Fruit fly (Drosophila melanogaster) whole organism, prepupa: ENCODE measurements around the gene Saysd1.

Source experiments
- Blimp-1 ChIP-seq: fragments of 200-800 bp; sonication (Bioruptor generic); optimal IDR thresholded peaks from 3 replicates; lab custom pipeline; 2017; ENCODE audit warnings: missing biosample characterization, missing genetic modification characterization, mild to moderate bottlenecking, moderate library complexity, missing genetic modification reagents
- CG10631 ChIP-seq: fragments of 200-800 bp; sonication (Bioruptor generic); optimal IDR thresholded peaks from 2 replicates; lab custom pipeline; 2016; ENCODE audit warnings: missing biosample characterization, missing genetic modification characterization
- CG10669 ChIP-seq: fragments of 200-800 bp; sonication (Bioruptor generic); optimal IDR thresholded peaks from 3 replicates; lab custom pipeline; 2018; ENCODE audit warnings: missing biosample characterization, mild to moderate bottlenecking, missing genetic modification characterization, moderate library complexity
- CG11294 ChIP-seq: fragments of 200-800 bp; sonication (Bioruptor generic); IDR thresholded peaks from 2 replicates; pipeline ENCODE4 v1.3.6; 2022; ENCODE audit warnings: missing biosample characterization, missing genetic modification characterization
- CG11762 ChIP-seq: fragments of 200-800 bp; sonication (Bioruptor generic); optimal IDR thresholded peaks from 3 replicates; lab custom pipeline; 2016; ENCODE audit warnings: missing biosample characterization, missing genetic modification characterization; ENCODE audit not compliant: insufficient read depth
- CG11902 ChIP-seq: fragments of 200-800 bp; sonication (Bioruptor generic); optimal IDR thresholded peaks from 3 replicates; lab custom pipeline; 2016; ENCODE audit warnings: missing biosample characterization, missing genetic modification characterization
- CG15336 ChIP-seq: fragments of 200-800 bp; sonication (Bioruptor generic); IDR thresholded peaks from 2 replicates; pipeline ENCODE4 v1.3.6; 2022; ENCODE audit warnings: missing biosample characterization, missing genetic modification characterization
- CG16779 ChIP-seq: fragments of 200-800 bp; sonication (Bioruptor generic); optimal IDR thresholded peaks from 3 replicates; lab custom pipeline; 2017; ENCODE audit warnings: missing biosample characterization, mild to moderate bottlenecking, missing genetic modification characterization
- CG31627 ChIP-seq: fragments of 200-800 bp; sonication (Bioruptor generic); optimal IDR thresholded peaks from 3 replicates; lab custom pipeline; 2016; ENCODE audit warnings: missing biosample characterization, missing genetic modification characterization
- CG32006 ChIP-seq: fragments of 200-800 bp; sonication (Bioruptor generic); optimal IDR thresholded peaks from 3 replicates; lab custom pipeline; 2017; ENCODE audit warnings: missing biosample characterization, mild to moderate bottlenecking, missing genetic modification characterization
- CG34406 ChIP-seq: fragments of 200-800 bp; sonication (Bioruptor generic); optimal IDR thresholded peaks from 3 replicates; lab custom pipeline; 2016; ENCODE audit warnings: missing biosample characterization, missing genetic modification characterization
- CG3919 ChIP-seq: fragments of 200-800 bp; sonication (Bioruptor generic); optimal IDR thresholded peaks from 3 replicates; lab custom pipeline; 2016; ENCODE audit warnings: missing biosample characterization, missing genetic modification characterization
- CG4318 ChIP-seq: fragments of 200-800 bp; sonication (Bioruptor generic); optimal IDR thresholded peaks from 3 replicates; lab custom pipeline; 2017; ENCODE audit warnings: missing biosample characterization, mild to moderate bottlenecking, missing genetic modification characterization
- CG6808 ChIP-seq: fragments of 200-800 bp; sonication (Bioruptor generic); optimal IDR thresholded peaks from 3 replicates; lab custom pipeline; 2017; ENCODE audit warnings: missing biosample characterization, missing genetic modification characterization, mild to moderate bottlenecking, moderate library complexity, missing genetic modification reagents
- CG6854 ChIP-seq: fragments of 200-800 bp; sonication (Bioruptor generic); optimal IDR thresholded peaks from 2 replicates; lab custom pipeline; 2017; ENCODE audit warnings: missing biosample characterization, mild to moderate bottlenecking, missing genetic modification characterization
- CG8119 ChIP-seq: fragments of 200-800 bp; sonication (Bioruptor generic); IDR thresholded peaks from 3 replicates; pipeline ENCODE4 v1.3.6; 2022; ENCODE audit warnings: missing biosample characterization, missing genetic modification characterization
- CG8632 ChIP-seq: fragments of 200-800 bp; sonication (Bioruptor generic); optimal IDR thresholded peaks from 3 replicates; lab custom pipeline; 2016; ENCODE audit warnings: missing biosample characterization, missing genetic modification characterization
- CG9139 ChIP-seq: fragments of 200-800 bp; sonication (Bioruptor generic); optimal IDR thresholded peaks from 3 replicates; lab custom pipeline; 2017; ENCODE audit warnings: missing biosample characterization, mild to moderate bottlenecking, missing genetic modification characterization
- Eip75B ChIP-seq: fragments of 200-800 bp; sonication (Bioruptor generic); optimal IDR thresholded peaks from 3 replicates; lab custom pipeline; 2016; ENCODE audit warnings: missing biosample characterization, missing genetic modification characterization
- Eip78C ChIP-seq: fragments of 200-800 bp; sonication (Bioruptor generic); peaks from one replicate; lab custom pipeline; 2016; ENCODE audit warnings: missing biosample characterization, missing genetic modification characterization
- Eip93F ChIP-seq: fragments of 200-800 bp; sonication (Bioruptor generic); optimal IDR thresholded peaks from 2 replicates; lab custom pipeline; 2016; ENCODE audit warnings: missing biosample characterization, mild to moderate bottlenecking, missing genetic modification characterization
- Ets21C ChIP-seq: fragments of 200-800 bp; sonication (Bioruptor generic); optimal IDR thresholded peaks from 3 replicates; lab custom pipeline; 2016; ENCODE audit warnings: missing biosample characterization, missing genetic modification characterization
- Ets96B ChIP-seq: fragments of 200-800 bp; optimal IDR thresholded peaks from 2 replicates; lab custom pipeline; 2019; ENCODE audit warnings: missing biosample characterization, mild to moderate bottlenecking, missing genetic modification characterization, moderate library complexity
- Hr38 ChIP-seq: sonication (Bioruptor generic); optimal IDR thresholded peaks from 2 replicates; lab custom pipeline; 2016; ENCODE audit warnings: missing biosample characterization, missing genetic modification characterization
- Hr39 ChIP-seq: fragments of 200-800 bp; sonication (Bioruptor generic); optimal IDR thresholded peaks from 2 replicates; lab custom pipeline; 2016; ENCODE audit warnings: missing biosample characterization, missing genetic modification characterization
- Hr4 ChIP-seq: fragments of 200-800 bp; sonication (Bioruptor generic); optimal IDR thresholded peaks from 3 replicates; lab custom pipeline; 2016; ENCODE audit warnings: missing biosample characterization, missing genetic modification characterization
- Lpt ChIP-seq: fragments of 200-800 bp; sonication (Bioruptor generic); optimal IDR thresholded peaks from 3 replicates; lab custom pipeline; 2016; ENCODE audit warnings: missing biosample characterization, missing genetic modification characterization
- OdsH ChIP-seq: fragments of 200-800 bp; sonication (Bioruptor generic); optimal IDR thresholded peaks from 3 replicates; lab custom pipeline; 2016; ENCODE audit warnings: missing biosample characterization, missing genetic modification characterization
- Smox ChIP-seq: fragments of 200-800 bp; sonication (Bioruptor generic); optimal IDR thresholded peaks from 3 replicates; lab custom pipeline; 2016; ENCODE audit warnings: missing biosample characterization, missing genetic modification characterization
- Sox102F ChIP-seq: fragments of 200-800 bp; sonication (Bioruptor generic); optimal IDR thresholded peaks from 2 replicates; lab custom pipeline; 2016; ENCODE audit warnings: missing biosample characterization, mild to moderate bottlenecking, missing genetic modification characterization
- Sox14 ChIP-seq: fragments of 200-800 bp; sonication (Bioruptor generic); optimal IDR thresholded peaks from 3 replicates; lab custom pipeline; 2016; ENCODE audit warnings: missing biosample characterization, missing genetic modification characterization
- achi ChIP-seq: fragments of 200-800 bp; sonication (Bioruptor generic); optimal IDR thresholded peaks from 3 replicates; lab custom pipeline; 2016; ENCODE audit warnings: missing biosample characterization, missing genetic modification characterization
- acj6 ChIP-seq: fragments of 200-800 bp; sonication (Bioruptor generic); optimal IDR thresholded peaks from 3 replicates; lab custom pipeline; 2016; ENCODE audit warnings: missing biosample characterization, missing genetic modification characterization
- cyc ChIP-seq: fragments of 200-800 bp; sonication (Bioruptor generic); optimal IDR thresholded peaks from 3 replicates; lab custom pipeline; 2016; ENCODE audit warnings: missing biosample characterization, missing genetic modification characterization
- dac ChIP-seq: fragments of 200-800 bp; sonication (Bioruptor generic); optimal IDR thresholded peaks from 2 replicates; lab custom pipeline; 2017; ENCODE audit warnings: missing biosample characterization, mild to moderate bottlenecking, missing genetic modification characterization
- dsx ChIP-seq: fragments of 200-800 bp; optimal IDR thresholded peaks from 3 replicates; lab custom pipeline; 2019; ENCODE audit warnings: missing biosample characterization, mild to moderate bottlenecking, missing genetic modification characterization, moderate library complexity; ENCODE audit not compliant: poor library complexity, severe bottlenecking
- eg ChIP-seq: fragments of 200-800 bp; sonication (Bioruptor generic); IDR thresholded peaks from 3 replicates; pipeline ENCODE4 v1.3.6; 2022; ENCODE audit warnings: missing biosample characterization, missing genetic modification characterization
- esn ChIP-seq: fragments of 200-800 bp; sonication (Bioruptor generic); optimal IDR thresholded peaks from 2 replicates; lab custom pipeline; 2016; ENCODE audit warnings: missing biosample characterization, mild to moderate bottlenecking, missing genetic modification characterization, moderate library complexity
- fd59A ChIP-seq: fragments of 200-800 bp; sonication (Bioruptor generic); optimal IDR thresholded peaks from 2 replicates; lab custom pipeline; 2017; ENCODE audit warnings: missing biosample characterization, mild to moderate bottlenecking, missing genetic modification characterization, missing genetic modification reagents
- fd85E ChIP-seq: fragments of 200-800 bp; sonication (Bioruptor generic); optimal IDR thresholded peaks from 3 replicates; lab custom pipeline; 2016; ENCODE audit warnings: missing biosample characterization, missing genetic modification characterization
- pdm3 ChIP-seq: fragments of 200-800 bp; sonication (Bioruptor generic); optimal IDR thresholded peaks from 3 replicates; lab custom pipeline; 2016; ENCODE audit warnings: missing biosample characterization, missing genetic modification characterization
- salr ChIP-seq, 2 experiments: fragments of 200-800 bp; sonication (Bioruptor generic); optimal IDR thresholded peaks; 3 replicates each; lab custom pipeline; 2016 to 2018; ENCODE audit warnings: missing biosample characterization in 2 of 2, missing genetic modification characterization in 2 of 2, mild to moderate bottlenecking in 1 of 2
- spab ChIP-seq: fragments of 200-800 bp; sonication (Bioruptor generic); optimal IDR thresholded peaks from 2 replicates; lab custom pipeline; 2017; ENCODE audit warnings: missing biosample characterization, mild to moderate bottlenecking, missing genetic modification characterization, missing genetic modification reagents
- ss ChIP-seq, 2 experiments: fragments of 200-800 bp; sonication (Bioruptor generic); optimal IDR thresholded peaks; 2 replicates in 1 of 2; 3 replicates in 1 of 2; lab custom pipeline; 2017 to 2018; ENCODE audit warnings: mild to moderate bottlenecking in 2 of 2, missing biosample characterization in 2 of 2, missing genetic modification characterization in 2 of 2, moderate library complexity in 1 of 2
- svp ChIP-seq: fragments of 200-800 bp; sonication (Bioruptor generic); peaks from one replicate; lab custom pipeline; 2016; ENCODE audit warnings: missing biosample characterization, missing genetic modification characterization
- topi ChIP-seq: fragments of 200-800 bp; sonication (Bioruptor generic); optimal IDR thresholded peaks from 3 replicates; lab custom pipeline; 2016; ENCODE audit warnings: missing biosample characterization, missing genetic modification characterization
- vri ChIP-seq: fragments of 200-800 bp; sonication (Bioruptor generic); optimal IDR thresholded peaks from 3 replicates; lab custom pipeline; 2016; ENCODE audit warnings: missing biosample characterization, mild to moderate bottlenecking, missing genetic modification characterization

The Saysd1 gene

DNA sequence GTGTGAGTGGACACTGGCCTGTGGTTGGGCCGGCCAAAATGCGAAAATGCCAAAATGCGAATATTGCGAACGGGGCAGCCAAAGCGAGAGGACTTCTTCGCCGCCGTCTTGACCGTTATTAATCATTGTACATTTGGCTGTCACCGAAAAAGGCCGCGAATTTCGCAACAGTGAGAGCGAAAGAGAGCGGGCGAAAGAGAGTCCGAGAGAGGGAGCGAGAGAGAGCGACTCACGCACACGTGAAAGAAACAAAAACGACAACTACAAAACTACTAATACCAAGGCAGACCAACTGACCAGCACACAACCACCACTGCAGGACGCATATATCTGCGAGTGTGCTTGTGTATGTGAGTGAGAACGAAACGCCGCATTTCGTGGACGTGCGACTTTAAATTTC, 30.4 kb downstream of the Saysd1 start:
- TF ChIP-seq Eip78C (GFP tag; lab: Kevin White, UChicago): peak; percentile 38
- no peak for TF ChIP-seq Ets21C (GFP tag; lab: Kevin White, UChicago)
- TF ChIP-seq CG8119 (GFP tag; lab: Robert Waterston, UW): no peak
- peak in 1 of 2 experiments; percentile 43 for TF ChIP-seq ss (GFP tag; optimal IDR thresholded peaks at IDR 0.05; lab: Kevin White, UChicago)
- no peak for TF ChIP-seq Lpt (GFP tag; lab: Kevin White, UChicago)

dm6 chr3R:25183484-25184442, 31.2 kb downstream of the Saysd1 start, which contains the start of gene dan:
Gene dan (plus strand): TSS chr3R:25184383.
- TF ChIP-seq spab (GFP tag; lab: Kevin White, UChicago): peak; percentile 8
- TF ChIP-seq Lpt (GFP tag; lab: Kevin White, UChicago): no peak
- peak; percentile 31 for TF ChIP-seq CG8632 (GFP tag; lab: Kevin White, UChicago)
- TF ChIP-seq CG4318 (GFP tag; lab: Kevin White, UChicago): no peak
- TF ChIP-seq dac (GFP tag; lab: Kevin White, UChicago): no peak
- no peak for TF ChIP-seq CG31627
- no peak for TF ChIP-seq Smox (GFP tag; lab: Kevin White, UChicago)
- peak; percentile 35; the same call in 1 of the 3 replicates for TF ChIP-seq CG8119 (GFP tag; lab: Robert Waterston, UW)
- TF ChIP-seq CG34406 (GFP tag; lab: Kevin White, UChicago): peak; percentile 32
- no peak for TF ChIP-seq Hr39 (GFP tag; lab: Kevin White, UChicago)
- no peak for TF ChIP-seq eg
- no peak for TF ChIP-seq CG3919 (GFP tag; lab: Kevin White, UChicago)
- peak; percentile 30 for TF ChIP-seq Sox102F (GFP tag; lab: Kevin White, UChicago)
- TF ChIP-seq fd59A: peak; percentile 23
- TF ChIP-seq CG11762: no peak
- no peak for TF ChIP-seq CG15336 (GFP tag; lab: Robert Waterston, UW)
- TF ChIP-seq vri (GFP tag; lab: Kevin White, UChicago): no peak
- no peak for TF ChIP-seq fd85E (GFP tag; lab: Kevin White, UChicago)
- TF ChIP-seq Hr38 (GFP tag; lab: Kevin White, UChicago): no peak
- peak; percentile 50 for TF ChIP-seq Ets96B (tag; lab: Kevin White, UChicago)
- TF ChIP-seq svp (GFP tag; lab: Kevin White, UChicago): peak; percentile 86
- TF ChIP-seq Blimp-1 (GFP tag; lab: Kevin White, UChicago): no peak
- TF ChIP-seq Hr4 (GFP tag; lab: Kevin White, UChicago): no peak
- peak; percentile 30 for TF ChIP-seq cyc (GFP tag; lab: Kevin White, UChicago)
- no peak for TF ChIP-seq Sox14
- no peak for TF ChIP-seq CG11294 (GFP tag; lab: Robert Waterston, UW)
- peak; percentile 47 for TF ChIP-seq Eip75B (GFP tag; lab: Kevin White, UChicago)
- peak; percentile 3 for TF ChIP-seq pdm3 (GFP tag; lab: Kevin White, UChicago)
- no peak for TF ChIP-seq CG16779 (tag; lab: Kevin White, UChicago)
- peak in 1 of 2 experiments; percentile 32 for TF ChIP-seq salr (GFP tag; optimal IDR thresholded peaks at IDR 0.05; lab: Kevin White, UChicago)
- peak; percentile 63 for TF ChIP-seq CG10631 (GFP tag; lab: Kevin White, UChicago)
- TF ChIP-seq esn: peak; percentile 54
- TF ChIP-seq CG10669 (GFP tag; lab: Kevin White, UChicago): peak; percentile 39
- TF ChIP-seq Eip93F (GFP tag; lab: Kevin White, UChicago): no peak
- no peak for TF ChIP-seq CG9139 (GFP tag; lab: Kevin White, UChicago)
- TF ChIP-seq topi: peak; percentile 34
- TF ChIP-seq OdsH (GFP tag; lab: Kevin White, UChicago): peak; percentile 31
- TF ChIP-seq dsx (GFP tag; lab: Kevin White, UChicago): peak; percentile 47
- TF ChIP-seq CG11902: no peak
- TF ChIP-seq achi: peak; percentile 4
- TF ChIP-seq acj6 (GFP tag; lab: Kevin White, UChicago): peak; percentile 41
- TF ChIP-seq CG32006 (GFP tag; lab: Kevin White, UChicago): peak; percentile 29
- TF ChIP-seq CG6808 (GFP tag; lab: Kevin White, UChicago): no peak
- no peak for TF ChIP-seq CG6854
